Worm (Caenorhabditis elegans): ENCODE measurements around the gene fbxa-222.
"Not testable (repeated sequence)": the region's sequence is repeated elsewhere in the genome, so short reads cannot be mapped to it uniquely, and the experiment has no call there.

fbxa-222 gene

DNA sequence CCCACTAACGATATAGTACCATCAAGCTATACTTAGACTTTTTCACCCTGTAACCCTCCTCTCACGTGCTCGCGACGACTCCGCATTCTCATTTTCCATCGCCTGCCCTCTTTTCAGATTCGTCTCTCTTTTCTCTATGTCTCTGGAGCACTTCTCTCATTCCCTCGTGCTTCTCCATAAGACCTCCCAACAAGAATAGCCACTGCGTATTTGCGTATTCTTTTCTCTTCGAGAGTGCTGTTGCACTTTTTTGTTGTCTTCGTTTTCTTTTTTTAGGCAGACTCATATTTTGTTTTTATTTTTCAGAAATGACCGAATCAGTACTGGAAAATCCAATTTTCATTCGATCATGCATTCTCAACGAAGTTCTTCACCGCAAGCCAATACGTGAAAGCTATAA is at the start of gene fbxa-222:
Gene fbxa-222, plus strand, starts transcription at position 301 of the 400 bp plus-strand sequence.
- TF ChIP-seq snpc-4 (tag; optimal IDR thresholded peaks at IDR 0.05), result no peak
- TF ChIP-seq lin-39 (tag; optimal IDR thresholded peaks at IDR 0.05), result no peak
- no peak for TF ChIP-seq sem-4 (tag; optimal IDR thresholded peaks at IDR 0.05)
- no peak for TF ChIP-seq blmp-1 (tag; optimal IDR thresholded peaks at IDR 0.05; ENCODE audit: insufficient read depth)
- TF ChIP-seq mdl-1 (tag; optimal IDR thresholded peaks at IDR 0.05), result no peak
- no peak for TF ChIP-seq egl-27 (tag; optimal IDR thresholded peaks at IDR 0.05)
- TF ChIP-seq unc-39 (tag; optimal IDR thresholded peaks at IDR 0.05), result no peak
- no peak for TF ChIP-seq elt-3 (tag; optimal IDR thresholded peaks at IDR 0.05)
- TF ChIP-seq aly-2 (tag; optimal IDR thresholded peaks at IDR 0.05), result no peak
- no peak for TF ChIP-seq nhr-77 (tag; optimal IDR thresholded peaks at IDR 0.05)
- TF ChIP-seq nhr-237 (tag; optimal IDR thresholded peaks at IDR 0.05), result no peak
- no peak for TF ChIP-seq ztf-11 (tag; optimal IDR thresholded peaks at IDR 0.05)
- TF ChIP-seq dmd-4 (tag; optimal IDR thresholded peaks at IDR 0.05), result no peak
- no peak for TF ChIP-seq ZK546.5 (tag; optimal IDR thresholded peaks at IDR 0.05)
- TF ChIP-seq nhr-23 (tag; optimal IDR thresholded peaks at IDR 0.05), result no peak
- no peak for TF ChIP-seq nhr-10 (tag; optimal IDR thresholded peaks at IDR 0.05)

DNA sequence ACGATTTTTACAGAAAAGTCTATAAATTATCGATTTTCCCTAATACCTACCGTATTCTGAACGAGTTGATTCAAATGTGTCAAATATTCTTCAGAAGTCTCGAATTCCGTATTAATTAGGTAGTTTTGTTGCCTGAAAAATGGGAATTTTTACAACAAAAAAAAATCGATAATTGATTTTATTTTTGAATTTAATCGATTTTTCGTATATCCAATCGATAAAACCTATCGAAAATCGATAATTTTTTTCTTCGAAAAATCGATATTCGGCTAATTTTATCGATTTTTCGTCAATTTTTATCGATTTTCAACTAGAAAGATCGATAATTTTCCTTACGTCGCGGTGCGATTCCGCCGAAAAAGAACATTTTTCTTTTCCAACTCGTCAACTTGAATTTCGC is 32.6 kb upstream of the fbxa-222 start:
- no peak for TF ChIP-seq dmd-4 (tag; optimal IDR thresholded peaks at IDR 0.05)

DNA sequence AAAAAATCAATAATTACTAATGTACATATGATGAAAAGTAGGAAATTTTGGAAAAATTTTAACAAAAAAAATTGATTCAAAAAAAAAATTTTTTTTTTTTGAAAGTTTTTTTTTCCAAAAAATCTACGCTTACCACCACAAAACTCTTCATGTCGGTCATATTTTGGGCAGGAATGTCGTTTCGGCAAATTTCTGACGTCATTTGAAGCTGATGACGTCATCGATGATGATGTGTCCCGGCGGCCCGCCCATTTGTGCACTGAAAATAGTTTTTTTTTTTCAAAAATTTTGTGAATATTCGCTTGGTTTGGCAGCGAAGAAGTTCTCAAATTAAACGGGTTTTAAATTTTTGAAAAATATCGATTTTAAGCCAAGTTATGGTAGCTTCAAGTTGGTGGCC is 28.3 kb upstream of the fbxa-222 start:
- no peak for TF ChIP-seq lin-11 (tag; optimal IDR thresholded peaks at IDR 0.05)
- TF ChIP-seq ztf-4 (tag; optimal IDR thresholded peaks at IDR 0.05), result no peak
- no peak for TF ChIP-seq elt-1 (tag; optimal IDR thresholded peaks at IDR 0.05)
- no peak for TF ChIP-seq nhr-237 (tag; optimal IDR thresholded peaks at IDR 0.05)
- TF ChIP-seq ama-1 (optimal IDR thresholded peaks at IDR 0.05), result no peak
- no peak for TF ChIP-seq fos-1 (tag; optimal IDR thresholded peaks at IDR 0.05)
- TF ChIP-seq mdl-1 (tag; optimal IDR thresholded peaks at IDR 0.05), result no peak

DNA sequence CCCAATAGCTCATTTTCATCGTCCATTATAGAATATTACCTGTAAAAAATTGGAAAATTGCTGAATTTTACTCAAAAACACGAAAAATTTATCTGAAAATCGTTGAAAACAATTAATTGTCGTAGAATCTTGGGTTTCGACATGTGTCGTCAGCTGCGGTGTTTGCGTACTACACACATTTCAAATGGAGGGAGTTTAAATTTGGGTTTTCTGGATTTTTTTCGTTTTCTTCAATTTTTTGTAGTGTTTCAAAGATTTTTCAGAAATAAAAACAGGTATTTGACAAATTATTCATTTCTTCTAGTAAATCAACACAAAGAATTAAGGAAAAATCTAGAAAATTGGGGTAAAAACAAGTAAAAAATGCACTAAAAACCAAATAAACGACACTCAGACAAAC is 12.4 kb upstream of the fbxa-222 start, which contains the start of gene Y73B3A.4:
Gene Y73B3A.4, minus strand, starts transcription at position 41 of the 400 bp plus-strand sequence.
- TF ChIP-seq gmeb-1 (tag; optimal IDR thresholded peaks at IDR 0.05), result peak; percentile 28

DNA sequence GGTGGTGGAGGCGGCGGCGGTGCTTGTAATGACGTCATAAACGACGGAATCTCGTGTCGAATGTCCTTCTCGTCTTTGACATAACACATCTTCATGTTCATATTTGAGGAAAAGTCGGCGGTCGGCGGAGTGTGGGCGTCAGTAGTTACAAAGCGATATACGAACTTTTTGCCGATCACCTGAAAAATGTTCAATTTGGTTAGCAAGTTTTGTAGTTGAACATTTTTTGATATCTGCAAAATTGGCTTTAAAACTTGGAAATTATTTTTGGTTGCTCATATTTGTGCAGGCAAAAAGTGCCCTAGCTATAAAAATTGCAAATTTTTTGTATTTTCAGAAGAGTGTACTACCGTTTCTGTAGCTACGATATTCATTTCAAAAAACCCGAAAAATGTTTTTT is 8.3 kb upstream of the fbxa-222 start, which contains the start of gene elk-2:
Gene elk-2, minus strand, starts transcription at position 101 of the 400 bp plus-strand sequence.
- not testable (repeated sequence) for TF ChIP-seq nhr-11, nhr-12, gmeb-1 (tag; optimal IDR thresholded peaks at IDR 0.05)

DNA sequence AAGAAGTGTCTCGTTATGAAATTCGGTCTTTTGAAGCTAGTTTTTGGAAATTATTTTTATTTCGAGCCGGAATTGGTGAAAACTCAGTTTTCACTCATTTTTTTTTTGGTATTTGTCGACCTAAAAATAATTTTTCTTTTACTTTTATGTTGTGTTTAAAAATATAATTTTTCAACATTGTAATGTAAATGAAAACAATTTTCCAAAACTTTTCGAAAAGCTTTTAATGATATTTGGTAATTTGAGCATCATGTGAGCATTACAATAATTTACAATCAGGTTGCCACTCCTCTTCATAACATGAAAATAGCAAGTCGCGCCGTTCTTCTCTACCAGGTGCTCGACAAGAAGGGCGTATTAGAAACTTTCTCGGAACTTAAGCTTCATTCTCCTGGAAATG is 2.8 kb upstream of the fbxa-222 start, which contains the start of gene fbxa-221:
Gene fbxa-221, plus strand, starts transcription at position 301 of the 400 bp plus-strand sequence.
- not testable (repeated sequence) for TF ChIP-seq gmeb-1, nhr-23, lin-39 (tag; optimal IDR thresholded peaks at IDR 0.05)

DNA sequence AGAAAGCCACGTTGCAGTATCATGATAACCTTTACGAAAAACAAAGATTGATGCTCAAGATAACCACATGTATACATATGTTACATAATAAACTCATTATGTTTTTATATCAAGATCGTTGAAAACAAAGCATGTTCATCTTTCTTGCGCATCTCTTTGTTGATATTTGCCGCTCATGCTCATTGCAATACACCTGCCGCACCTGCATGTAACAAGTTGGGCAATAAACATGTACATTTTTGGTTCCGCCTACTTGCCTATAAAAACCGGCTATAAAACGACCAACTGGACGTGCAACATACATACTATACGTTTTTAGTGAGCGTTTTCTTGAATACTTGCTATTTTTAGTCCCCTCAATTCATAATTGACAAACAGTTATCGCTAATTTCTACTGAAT is 2.2 kb downstream of the fbxa-222 start, which contains the start of gene fbxa-16:
Gene fbxa-16, plus strand, starts transcription at position 301 of the 400 bp plus-strand sequence.
- TF ChIP-seq nhr-129, lin-11, ztf-11 (tag; optimal IDR thresholded peaks at IDR 0.05): not testable (repeated sequence)

DNA sequence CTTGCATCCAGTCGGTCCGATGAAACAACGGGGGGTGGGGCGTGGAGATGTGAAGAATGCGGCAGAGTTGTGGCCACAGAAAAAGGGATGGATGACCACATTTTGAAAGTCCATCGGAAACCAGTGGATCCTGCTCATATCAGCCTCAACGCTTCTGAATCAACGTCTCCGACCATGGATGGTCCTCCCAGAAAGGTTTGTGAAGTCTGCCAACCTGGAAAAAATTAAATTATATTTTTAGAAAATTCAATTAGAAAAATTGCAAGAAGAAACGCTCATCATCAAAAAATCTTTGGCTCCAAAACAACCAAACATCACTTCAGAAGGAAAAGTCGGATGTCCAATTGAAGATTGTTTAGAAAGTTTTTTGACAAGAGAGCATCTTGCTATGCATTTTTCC is 24.0 kb downstream of the fbxa-222 start, which contains the start of gene Y73B3A.8:
Gene Y73B3A.8, minus strand, starts transcription at position 101 of the 400 bp plus-strand sequence.
- TF ChIP-seq nhr-10 (tag; optimal IDR thresholded peaks at IDR 0.05), result no peak
- no peak for TF ChIP-seq nhr-11 (tag; optimal IDR thresholded peaks at IDR 0.05)
- TF ChIP-seq ceh-82 (tag; optimal IDR thresholded peaks at IDR 0.05), result no peak
- no peak for TF ChIP-seq elt-1 (tag; optimal IDR thresholded peaks at IDR 0.05)
- no peak for TF ChIP-seq dmd-4 (tag; optimal IDR thresholded peaks at IDR 0.05)
- TF ChIP-seq lin-11 (tag; optimal IDR thresholded peaks at IDR 0.05), result no peak
- TF ChIP-seq lin-39 (tag; optimal IDR thresholded peaks at IDR 0.05), result no peak
